Fruit fly (Drosophila melanogaster) whole organism, embryonic: ENCODE measurements around the gene nSMase.

ENCODE experiments used
- Abd-B ChIP-seq: fragments of 200-800 bp; sonication (Bioruptor generic); optimal IDR thresholded peaks from 2 replicates; lab custom pipeline; 2018; ENCODE audit warnings: missing biosample characterization, mild to moderate bottlenecking, missing genetic modification characterization, moderate library complexity
- Asciz ChIP-seq: fragments of 200-800 bp; sonication (Bioruptor generic); optimal IDR thresholded peaks from 2 replicates; lab custom pipeline; 2017; ENCODE audit warnings: missing biosample characterization, mild to moderate bottlenecking, missing genetic modification characterization, missing genetic modification reagents
- CG1024 ChIP-seq: fragments of 200-800 bp; sonication (Bioruptor generic); IDR thresholded peaks from 2 replicates; pipeline ENCODE4 v1.3.6; 2022; ENCODE audit warnings: missing biosample characterization, missing genetic modification characterization
- CG10366 ChIP-seq: fragments of 200-800 bp; sonication (Bioruptor generic); IDR thresholded peaks from 2 replicates; pipeline ENCODE4 v1.3.6; 2022; ENCODE audit warnings: missing biosample characterization, missing genetic modification characterization
- CG10462 ChIP-seq: fragments of 200-800 bp; sonication (Bioruptor generic); optimal IDR thresholded peaks from 2 replicates; lab custom pipeline; 2016; ENCODE audit warnings: missing biosample characterization, missing genetic modification characterization
- CG11093 ChIP-seq: fragments of 200-800 bp; sonication (Bioruptor generic); IDR thresholded peaks from 3 replicates; pipeline ENCODE4 v1.3.6; 2022; ENCODE audit warnings: missing biosample characterization, missing genetic modification characterization
- CG11504 ChIP-seq: fragments of 200-800 bp; sonication (Bioruptor generic); optimal IDR thresholded peaks from 3 replicates; lab custom pipeline; 2019; ENCODE audit warnings: missing biosample characterization, mild to moderate bottlenecking, missing genetic modification characterization, moderate library complexity
- CG11695 ChIP-seq: fragments of 200-800 bp; sonication (Bioruptor generic); IDR thresholded peaks from 3 replicates; pipeline ENCODE4 v1.3.6; 2022; ENCODE audit warnings: missing biosample characterization, missing genetic modification characterization
- CG12071 ChIP-seq: fragments of 200-800 bp; sonication (Bioruptor generic); optimal IDR thresholded peaks from 3 replicates; lab custom pipeline; 2018; ENCODE audit warnings: missing biosample characterization, mild to moderate bottlenecking, missing genetic modification characterization
- CG12219 ChIP-seq: fragments of 200-800 bp; sonication (Bioruptor generic); optimal IDR thresholded peaks from 3 replicates; lab custom pipeline; 2018; ENCODE audit warnings: missing biosample characterization, mild to moderate bottlenecking, missing genetic modification characterization
- CG13624 ChIP-seq: fragments of 200-800 bp; sonication (Bioruptor generic); optimal IDR thresholded peaks from 2 replicates; lab custom pipeline; 2016; ENCODE audit warnings: missing biosample characterization, missing genetic modification characterization
- CG14965 ChIP-seq: fragments of 200-800 bp; sonication (Bioruptor generic); optimal IDR thresholded peaks from 2 replicates; lab custom pipeline; 2016; ENCODE audit warnings: missing biosample characterization, missing genetic modification characterization, borderline replicate concordance
- CG1602 ChIP-seq: fragments of 200-800 bp; sonication (Bioruptor generic); optimal IDR thresholded peaks from 3 replicates; lab custom pipeline; 2016; ENCODE audit warnings: missing biosample characterization, missing genetic modification characterization
- CG1603 ChIP-seq: fragments of 200-800 bp; sonication (Bioruptor generic); optimal IDR thresholded peaks from 2 replicates; lab custom pipeline; 2019; ENCODE audit warnings: missing biosample characterization, mild to moderate bottlenecking, missing genetic modification characterization, moderate library complexity
- CG18619 ChIP-seq: fragments of 200-800 bp; sonication (Bioruptor generic); optimal IDR thresholded peaks from 3 replicates; lab custom pipeline; 2017; ENCODE audit warnings: missing biosample characterization, mild to moderate bottlenecking, missing genetic modification characterization
- CG2199 ChIP-seq: fragments of 200-800 bp; sonication (Bioruptor generic); IDR thresholded peaks from 3 replicates; pipeline ENCODE4 v1.3.6; 2022; ENCODE audit warnings: missing biosample characterization, missing genetic modification characterization
- CG2875 ChIP-seq: fragments of 200-800 bp; sonication (Bioruptor generic); optimal IDR thresholded peaks from 2 replicates; lab custom pipeline; 2017; ENCODE audit warnings: missing biosample characterization, mild to moderate bottlenecking, missing genetic modification characterization, missing genetic modification reagents
- CG30403 ChIP-seq: fragments of 200-800 bp; sonication (Bioruptor generic); optimal IDR thresholded peaks from 3 replicates; lab custom pipeline; 2016; ENCODE audit warnings: missing biosample characterization, missing genetic modification characterization
- CG30431 ChIP-seq: fragments of 200-800 bp; sonication (Bioruptor generic); optimal IDR thresholded peaks from 2 replicates; lab custom pipeline; 2017; ENCODE audit warnings: missing biosample characterization, missing genetic modification characterization
- CG34376 ChIP-seq: fragments of 200-800 bp; sonication (Bioruptor generic); optimal IDR thresholded peaks from 2 replicates; lab custom pipeline; 2018; ENCODE audit warnings: missing biosample characterization, mild to moderate bottlenecking, missing genetic modification characterization
- CG4404 ChIP-seq: fragments of 200-800 bp; sonication (Bioruptor generic); IDR thresholded peaks from 2 replicates; pipeline ENCODE4 v1.3.6; 2022; ENCODE audit warnings: missing biosample characterization, missing genetic modification characterization
- CG5180 ChIP-seq: fragments of 200-800 bp; sonication (Bioruptor generic); optimal IDR thresholded peaks from 3 replicates; lab custom pipeline; 2017; ENCODE audit warnings: missing biosample characterization, missing genetic modification characterization, mild to moderate bottlenecking, moderate library complexity, missing genetic modification reagents
- CG7987 ChIP-seq: fragments of 200-800 bp; sonication (Bioruptor generic); optimal IDR thresholded peaks from 2 replicates; lab custom pipeline; 2018; ENCODE audit warnings: missing biosample characterization, mild to moderate bottlenecking, missing genetic modification characterization, moderate library complexity
- CG8944 ChIP-seq: fragments of 200-800 bp; sonication (Bioruptor generic); optimal IDR thresholded peaks from 3 replicates; lab custom pipeline; 2016; ENCODE audit warnings: missing biosample characterization, missing genetic modification characterization
- Dll ChIP-seq: fragments of 200-800 bp; sonication (Bioruptor generic); IDR thresholded peaks from 4 replicates; pipeline ENCODE4 v1.3.6; 2022; ENCODE audit warnings: missing biosample characterization, missing genetic modification characterization; ENCODE audit not compliant: partially characterized antibody
- ERR ChIP-seq: fragments of 200-800 bp; sonication (Bioruptor generic); optimal IDR thresholded peaks from 2 replicates; lab custom pipeline; 2016; ENCODE audit warnings: missing biosample characterization, missing genetic modification characterization
- Ets97D ChIP-seq: fragments of 200-800 bp; sonication (Bioruptor generic); optimal IDR thresholded peaks from 3 replicates; lab custom pipeline; 2016; ENCODE audit warnings: missing biosample characterization, missing genetic modification characterization
- Lhr ChIP-seq: fragments of 200-800 bp; sonication (Bioruptor generic); optimal IDR thresholded peaks from 3 replicates; lab custom pipeline; 2017; ENCODE audit warnings: mild to moderate bottlenecking, missing biosample characterization, missing genetic modification reagents, missing genetic modification characterization
- MBD-R2 ChIP-seq: fragments of 200-800 bp; sonication (Bioruptor generic); IDR thresholded peaks from 2 replicates; pipeline ENCODE4 v1.3.6; 2022; ENCODE audit warnings: missing biosample characterization, missing genetic modification characterization
- NK7.1 ChIP-seq: fragments of 200-800 bp; sonication (Bioruptor generic); optimal IDR thresholded peaks from 3 replicates; lab custom pipeline; 2016; ENCODE audit warnings: missing biosample characterization, missing genetic modification characterization
- Pdp1 ChIP-seq, 2 experiments: fragments of 200-800 bp; sonication (Bioruptor generic); optimal IDR thresholded peaks; 3 replicates each; lab custom pipeline; 2016; ENCODE audit warnings: missing biosample characterization in 2 of 2, missing genetic modification characterization in 2 of 2, mild to moderate bottlenecking in 1 of 2, moderate library complexity in 1 of 2
- Sry-β ChIP-seq: fragments of 200-800 bp; sonication (Bioruptor generic); optimal IDR thresholded peaks from 2 replicates; lab custom pipeline; 2018; ENCODE audit warnings: missing biosample characterization, mild to moderate bottlenecking, missing genetic modification characterization, moderate library complexity
- TFAM ChIP-seq: fragments of 200-800 bp; sonication (Bioruptor generic); optimal IDR thresholded peaks from 2 replicates; lab custom pipeline; 2017; ENCODE audit warnings: missing biosample characterization, missing genetic modification characterization, inconsistent platforms
- ac ChIP-seq: fragments of 200-800 bp; sonication (Bioruptor generic); optimal IDR thresholded peaks from 3 replicates; lab custom pipeline; 2017; ENCODE audit warnings: missing biosample characterization, mild to moderate bottlenecking, missing genetic modification characterization
- chinmo ChIP-seq: fragments of 200-800 bp; sonication (Bioruptor generic); IDR thresholded peaks from 4 replicates; pipeline ENCODE4 v1.3.6; 2022; ENCODE audit warnings: missing biosample characterization, missing genetic modification characterization; ENCODE audit not compliant: partially characterized antibody
- dmrt99B ChIP-seq: fragments of 200-800 bp; sonication (Bioruptor generic); optimal IDR thresholded peaks from 2 replicates; lab custom pipeline; 2018; ENCODE audit warnings: missing biosample characterization, mild to moderate bottlenecking, missing genetic modification characterization, moderate library complexity
- dysf ChIP-seq: fragments of 200-800 bp; sonication (Bioruptor generic); IDR thresholded peaks from 3 replicates; pipeline ENCODE4 v1.3.6; 2022; ENCODE audit warnings: missing biosample characterization, missing genetic modification characterization
- esg ChIP-seq: fragments of 200-800 bp; sonication (Bioruptor generic); conservative IDR thresholded peaks from 2 replicates; pipeline ENCODE4 v1.3.6; 2022; ENCODE audit warnings: missing biosample characterization, missing genetic modification characterization
- fd64A ChIP-seq: fragments of 200-800 bp; sonication (Bioruptor generic); optimal IDR thresholded peaks from 3 replicates; lab custom pipeline; 2018; ENCODE audit warnings: missing biosample characterization, mild to moderate bottlenecking, missing genetic modification characterization
- gfzf ChIP-seq: fragments of 200-800 bp; sonication (Bioruptor generic); optimal IDR thresholded peaks from 2 replicates; lab custom pipeline; 2016; ENCODE audit warnings: missing biosample characterization, mild to moderate bottlenecking, missing genetic modification characterization, moderate library complexity
- inv ChIP-seq: fragments of 200-800 bp; sonication (Bioruptor generic); IDR thresholded peaks from 2 replicates; pipeline ENCODE4 v1.3.6; 2022; ENCODE audit warnings: missing biosample characterization, missing genetic modification characterization; ENCODE audit not compliant: partially characterized antibody
- jing ChIP-seq: fragments of 200-800 bp; sonication (Bioruptor generic); optimal IDR thresholded peaks from 2 replicates; lab custom pipeline; 2018; ENCODE audit warnings: missing biosample characterization, mild to moderate bottlenecking, missing genetic modification characterization
- jumu ChIP-seq: fragments of 200-800 bp; sonication (Bioruptor generic); optimal IDR thresholded peaks from 3 replicates; lab custom pipeline; 2016; ENCODE audit warnings: missing biosample characterization, missing genetic modification characterization
- pita ChIP-seq: fragments of 200-800 bp; sonication (Bioruptor generic); optimal IDR thresholded peaks from 2 replicates; lab custom pipeline; 2017; ENCODE audit warnings: missing biosample characterization, mild to moderate bottlenecking, missing genetic modification characterization
- ranshi ChIP-seq: fragments of 200-800 bp; sonication (Bioruptor generic); IDR thresholded peaks from 2 replicates; pipeline ENCODE4 v1.3.6; 2022; ENCODE audit warnings: missing biosample characterization, missing genetic modification characterization
- ssp ChIP-seq: fragments of 200-800 bp; sonication (Bioruptor generic); IDR thresholded peaks from 2 replicates; pipeline ENCODE4 v1.3.6; 2022; ENCODE audit warnings: missing biosample characterization, missing genetic modification characterization
- stc ChIP-seq: fragments of 200-800 bp; sonication (Bioruptor generic); IDR thresholded peaks from 2 replicates; pipeline ENCODE4 v1.3.6; 2022; ENCODE audit warnings: missing biosample characterization, missing genetic modification characterization
- tna ChIP-seq: fragments of 200-800 bp; sonication (Bioruptor generic); IDR thresholded peaks from 2 replicates; pipeline ENCODE4 v1.3.6; 2022; ENCODE audit warnings: missing biosample characterization, missing genetic modification characterization; ENCODE audit not compliant: partially characterized antibody
- tup ChIP-seq: fragments of 200-800 bp; sonication (Bioruptor generic); optimal IDR thresholded peaks from 2 replicates; lab custom pipeline; 2016; ENCODE audit warnings: missing biosample characterization, mild to moderate bottlenecking, missing genetic modification characterization, moderate library complexity
- vfl ChIP-seq: fragments of 200-800 bp; sonication (Bioruptor generic); optimal IDR thresholded peaks from 2 replicates; lab custom pipeline; 2016; ENCODE audit warnings: missing biosample characterization, missing genetic modification characterization

The nSMase gene

dm6 chr3L:3225769-3226457, 7.0 kb downstream of the nSMase start (continued):
- TF ChIP-seq CG14965 (no peak), vfl (peak; percentile 9), tup (GFP tag; lab: Kevin White, UChicago) (no peak), dmrt99B (tag; lab: Kevin White, UChicago) (no peak), CG11695 (GFP tag; lab: Robert Waterston, UW) (no peak), pita (no peak), CG13624 (GFP tag; lab: Kevin White, UChicago) (no peak), CG1024 (GFP tag; lab: Robert Waterston, UW) (no peak), CG30431 (GFP tag; lab: Kevin White, UChicago) (no peak), CG10462 (GFP tag; lab: Kevin White, UChicago) (no peak), Abd-B (no peak), CG30403 (GFP tag; lab: Kevin White, UChicago) (no peak), MBD-R2 (no peak), CG4404 (GFP tag; lab: Robert Waterston, UW) (no peak), CG7987 (peak; percentile 54), CG12071 (no peak), Dll (GFP tag; lab: Robert Waterston, UW) (no peak; the same call in 3 of the 4 replicates), TFAM (GFP tag; lab: Kevin White, UChicago) (no peak), CG12219 (GFP tag; lab: Kevin White, UChicago) (peak; percentile 57), Pdp1 (GFP tag; optimal IDR thresholded peaks at IDR 0.05; lab: Kevin White, UChicago) (no peak), CG10366 (GFP tag; lab: Robert Waterston, UW) (no peak), Asciz (GFP tag; lab: Kevin White, UChicago) (no peak), Lhr (GFP tag; lab: Kevin White, UChicago) (no peak), esg (no peak), ac (no peak), jumu (GFP tag; lab: Kevin White, UChicago) (no peak), CG34376 (peak; percentile 60), CG2875 (no peak), dysf (GFP tag; lab: Robert Waterston, UW) (no peak), CG1602 (GFP tag; lab: Kevin White, UChicago) (no peak), CG11504 (tag; lab: Kevin White, UChicago) (no peak), inv (GFP tag; lab: Robert Waterston, UW) (no peak), NK7.1 (GFP tag; lab: Kevin White, UChicago) (no peak), ssp (GFP tag; lab: Robert Waterston, UW) (no peak), tna (GFP tag; lab: Robert Waterston, UW) (no peak), CG2199 (no peak), Sry-β (GFP tag; lab: Kevin White, UChicago) (no peak), ranshi (no peak), CG1603 (no peak), Ets97D (GFP tag; lab: Kevin White, UChicago) (no peak), CG8944 (no peak), CG5180 (GFP tag; lab: Kevin White, UChicago) (no peak), jing (GFP tag; lab: Kevin White, UChicago) (no peak), CG18619 (no peak), stc (GFP tag; lab: Robert Waterston, UW) (no peak), chinmo (GFP tag; lab: Robert Waterston, UW) (no peak; the same call in 2 of the 4 replicates), ERR (GFP tag; lab: Kevin White, UChicago) (no peak), fd64A (no peak), CG11093 (GFP tag; lab: Robert Waterston, UW) (no peak), gfzf (GFP tag; lab: Kevin White, UChicago) (no peak)
